Worm (Caenorhabditis elegans): ENCODE data around the gene T12D8.10.

- TF ChIP-seq mab-5 (tag; optimal IDR thresholded peaks at IDR 0.05) (peak; percentile 98), nhr-77 (tag; optimal IDR thresholded peaks at IDR 0.05) (peak; percentile 93), unc-39 (tag; optimal IDR thresholded peaks at IDR 0.05) (no peak), nhr-129 (tag; optimal IDR thresholded peaks at IDR 0.05) (peak; percentile 95), nhr-11 (tag; optimal IDR thresholded peaks at IDR 0.05) (peak; percentile 28), ZK546.5 (tag; optimal IDR thresholded peaks at IDR 0.05) (peak; percentile 89), gmeb-1 (tag; optimal IDR thresholded peaks at IDR 0.05) (peak; percentile 96), lin-13 (GFP tag; optimal IDR thresholded peaks at IDR 0.05) (peak; percentile 99), nhr-12 (tag; optimal IDR thresholded peaks at IDR 0.05) (peak; percentile 61), egl-27 (tag; optimal IDR thresholded peaks at IDR 0.05) (peak; percentile 98), elt-3 (tag; optimal IDR thresholded peaks at IDR 0.05) (no peak), ama-1 (optimal IDR thresholded peaks at IDR 0.05) (peak; percentile 68)
Measured at ce11 chrIII:13643534-13643933, 1.4 kb upstream of the T12D8.10 start, which contains the start of the genes drr-2 and set-16.
